Fruit fly (Drosophila melanogaster): ENCODE results near the gene RpL23A.

DNA sequence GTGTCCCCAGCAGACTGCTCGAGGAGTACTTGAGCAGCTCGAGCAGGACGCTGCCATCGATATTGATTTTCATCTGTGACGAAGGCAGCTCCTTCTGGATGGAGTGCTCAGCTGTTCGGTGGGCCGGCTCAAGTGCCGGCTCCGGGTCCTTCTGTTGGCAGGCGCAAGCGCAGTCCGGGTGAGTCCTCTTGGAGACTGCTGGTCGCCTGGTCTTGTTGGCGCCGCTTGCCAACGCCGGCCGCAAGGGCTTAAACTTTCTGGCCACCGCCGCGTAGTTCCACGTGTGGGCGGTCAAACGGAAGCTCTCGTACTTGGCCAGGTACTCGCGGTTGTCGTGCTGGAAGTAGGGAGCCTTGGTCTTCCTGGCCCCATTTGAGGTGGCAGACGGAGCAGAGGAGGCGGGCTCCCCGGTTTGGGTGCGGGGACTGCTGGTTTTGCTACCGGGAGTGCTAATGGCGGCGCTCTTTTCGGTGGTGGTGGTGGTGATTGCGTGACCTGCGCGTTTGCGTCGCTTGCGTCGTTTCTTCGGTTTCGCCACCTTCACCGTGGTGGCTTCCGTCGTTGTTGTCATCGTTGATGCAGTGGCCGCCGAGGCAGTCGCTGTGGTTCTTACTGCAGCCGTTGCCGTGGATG, 6.6 kb downstream of the RpL23A start:
- TF ChIP-seq EcR (GFP tag; optimal IDR thresholded peaks at IDR 0.05), result no peak
- no peak for TF ChIP-seq usp (GFP tag; optimal IDR thresholded peaks at IDR 0.05)
- no peak for TF ChIP-seq pan (optimal IDR thresholded peaks at IDR 0.05)
- TF ChIP-seq Dll (optimal IDR thresholded peaks at IDR 0.05), result no peak
- no peak for TF ChIP-seq psq (optimal IDR thresholded peaks at IDR 0.05)

Data from whole organism.